Fruit fly (Drosophila melanogaster) whole organism, embryonic: ENCODE results near the gene CG3104.

Source experiments
- Atf-2 ChIP-seq: fragments of 200-800 bp; sonication (Bioruptor generic); optimal IDR thresholded peaks from 2 replicates; lab custom pipeline; 2016; ENCODE audit warnings: missing biosample characterization, missing genetic modification characterization
- CG10274 ChIP-seq: fragments of 200-800 bp; sonication (Bioruptor generic); optimal IDR thresholded peaks from 3 replicates; lab custom pipeline; 2017; ENCODE audit warnings: missing biosample characterization, mild to moderate bottlenecking, missing genetic modification characterization
- CG11247 ChIP-seq: fragments of 200-800 bp; sonication (Bioruptor generic); IDR thresholded peaks from 2 replicates; pipeline ENCODE4 v1.3.6; 2022; ENCODE audit warnings: missing biosample characterization, missing genetic modification characterization
- CG11398 ChIP-seq: fragments of 200-800 bp; sonication (Bioruptor generic); optimal IDR thresholded peaks from 2 replicates; lab custom pipeline; 2016; ENCODE audit warnings: missing biosample characterization, missing genetic modification characterization
- CG14441 ChIP-seq: fragments of 200-800 bp; sonication (Bioruptor generic); IDR thresholded peaks from 2 replicates; pipeline ENCODE4 v1.3.6; 2022; ENCODE audit warnings: missing biosample characterization, missing genetic modification characterization
- CG14667 ChIP-seq: fragments of 200-800 bp; sonication (Bioruptor generic); IDR thresholded peaks from 2 replicates; pipeline ENCODE4 v1.3.6; 2022; ENCODE audit warnings: missing biosample characterization, missing genetic modification characterization
- CG16779 ChIP-seq: fragments of 200-800 bp; sonication (Bioruptor generic); IDR thresholded peaks from 2 replicates; pipeline ENCODE4 v1.3.6; 2022; ENCODE audit warnings: missing biosample characterization, missing genetic modification characterization
- CG17328 ChIP-seq: fragments of 200-800 bp; sonication (Bioruptor generic); IDR thresholded peaks from 2 replicates; pipeline ENCODE4 v1.3.6; 2022; ENCODE audit warnings: missing biosample characterization, missing genetic modification characterization
- CG17359 ChIP-seq: fragments of 200-800 bp; sonication (Bioruptor generic); optimal IDR thresholded peaks from 3 replicates; lab custom pipeline; 2018; ENCODE audit warnings: missing biosample characterization, mild to moderate bottlenecking, missing genetic modification characterization, moderate library complexity
- CG17829 ChIP-seq: fragments of 200-800 bp; optimal IDR thresholded peaks from 2 replicates; lab custom pipeline; 2019; ENCODE audit warnings: missing biosample characterization, mild to moderate bottlenecking, missing genetic modification characterization, moderate library complexity
- CG32767 ChIP-seq: fragments of 200-800 bp; sonication (Bioruptor generic); IDR thresholded peaks from 2 replicates; pipeline ENCODE4 v1.3.6; 2022; ENCODE audit warnings: missing biosample characterization, missing genetic modification characterization
- CG43689 ChIP-seq: fragments of 200-800 bp; sonication (Bioruptor generic); IDR thresholded peaks from 2 replicates; pipeline ENCODE4 v1.3.6; 2022; ENCODE audit warnings: missing biosample characterization, missing genetic modification characterization
- CG4820 ChIP-seq: fragments of 200-800 bp; sonication (Bioruptor generic); optimal IDR thresholded peaks from 3 replicates; lab custom pipeline; 2016; ENCODE audit warnings: missing biosample characterization, missing genetic modification characterization
- CG4854 ChIP-seq: fragments of 200-800 bp; sonication (Bioruptor generic); optimal IDR thresholded peaks from 2 replicates; lab custom pipeline; 2016; ENCODE audit warnings: missing biosample characterization, missing genetic modification characterization, inconsistent platforms
- CG6689 ChIP-seq: fragments of 200-800 bp; sonication (Bioruptor generic); IDR thresholded peaks from 2 replicates; pipeline ENCODE4 v1.3.6; 2022; ENCODE audit warnings: missing biosample characterization, missing genetic modification characterization
- CG6765 ChIP-seq: fragments of 200-800 bp; sonication (Bioruptor generic); optimal IDR thresholded peaks from 3 replicates; lab custom pipeline; 2017; ENCODE audit warnings: missing biosample characterization, mild to moderate bottlenecking, missing genetic modification characterization
- CG8281 ChIP-seq: fragments of 200-800 bp; sonication (Bioruptor generic); optimal IDR thresholded peaks from 2 replicates; lab custom pipeline; 2018; ENCODE audit warnings: missing biosample characterization, mild to moderate bottlenecking, missing genetic modification characterization, moderate library complexity
- CG9932 ChIP-seq: fragments of 200-800 bp; sonication (Bioruptor generic); IDR thresholded peaks from 2 replicates; pipeline ENCODE4 v1.3.6; 2022; ENCODE audit warnings: missing biosample characterization, missing genetic modification characterization
- Deaf1 ChIP-seq: fragments of 200-800 bp; optimal IDR thresholded peaks from 3 replicates; lab custom pipeline; 2019; ENCODE audit warnings: missing biosample characterization, mild to moderate bottlenecking, missing genetic modification characterization, moderate library complexity
- Ets65A ChIP-seq: fragments of 200-800 bp; sonication (Bioruptor generic); peaks from one replicate; lab custom pipeline; 2016; ENCODE audit warnings: missing biosample characterization, missing genetic modification characterization
- Fer2 ChIP-seq: fragments of 200-800 bp; sonication (Bioruptor generic); optimal IDR thresholded peaks from 2 replicates; lab custom pipeline; 2018; ENCODE audit warnings: missing biosample characterization, mild to moderate bottlenecking, missing genetic modification characterization, moderate library complexity
- Jarid2 ChIP-seq: fragments of 200-800 bp; sonication (Bioruptor generic); optimal IDR thresholded peaks from 3 replicates; lab custom pipeline; 2017; ENCODE audit warnings: mild to moderate bottlenecking, missing biosample characterization, missing genetic modification reagents, missing genetic modification characterization
- Lim3 ChIP-seq: fragments of 200-800 bp; sonication (Bioruptor generic); IDR thresholded peaks from 2 replicates; pipeline ENCODE4 v1.3.6; 2022; ENCODE audit warnings: missing biosample characterization, missing genetic modification characterization
- NC2α ChIP-seq: fragments of 200-800 bp; sonication (Bioruptor generic); optimal IDR thresholded peaks from 2 replicates; lab custom pipeline; 2016; ENCODE audit warnings: missing biosample characterization, missing genetic modification characterization
- Rfx ChIP-seq: fragments of 200-800 bp; sonication (Bioruptor generic); IDR thresholded peaks from 2 replicates; pipeline ENCODE4 v1.3.6; 2022; ENCODE audit warnings: missing biosample characterization, missing genetic modification characterization
- Spps ChIP-seq: fragments of 200-800 bp; sonication (Bioruptor generic); optimal IDR thresholded peaks from 2 replicates; lab custom pipeline; 2018; ENCODE audit warnings: missing biosample characterization, mild to moderate bottlenecking, missing genetic modification characterization
- Sry-β ChIP-seq: fragments of 200-800 bp; sonication (Bioruptor generic); optimal IDR thresholded peaks from 2 replicates; lab custom pipeline; 2018; ENCODE audit warnings: missing biosample characterization, mild to moderate bottlenecking, missing genetic modification characterization, moderate library complexity
- TFAM ChIP-seq: fragments of 200-800 bp; sonication (Bioruptor generic); optimal IDR thresholded peaks from 2 replicates; lab custom pipeline; 2017; ENCODE audit warnings: missing biosample characterization, missing genetic modification characterization, inconsistent platforms
- Xbp1 ChIP-seq: fragments of 200-800 bp; sonication (Bioruptor generic); optimal IDR thresholded peaks from 3 replicates; lab custom pipeline; 2016; ENCODE audit warnings: missing biosample characterization, mild to moderate bottlenecking, missing genetic modification characterization
- al ChIP-seq: fragments of 200-800 bp; sonication (Bioruptor generic); IDR thresholded peaks from 2 replicates; pipeline ENCODE4 v1.3.6; 2022; ENCODE audit warnings: missing biosample characterization, missing genetic modification characterization
- ase ChIP-seq: fragments of 200-800 bp; sonication (Bioruptor generic); IDR thresholded peaks from 3 replicates; pipeline ENCODE4 v1.3.6; 2022; ENCODE audit warnings: missing biosample characterization, missing genetic modification characterization
- bcd ChIP-seq: fragments of 200-800 bp; sonication (Bioruptor generic); optimal IDR thresholded peaks from 2 replicates; lab custom pipeline; 2017; ENCODE audit warnings: missing biosample characterization, mild to moderate bottlenecking, missing genetic modification characterization
- bowl ChIP-seq: fragments of 200-800 bp; sonication (Bioruptor generic); IDR thresholded peaks from 2 replicates; pipeline ENCODE4 v1.3.6; 2022; ENCODE audit warnings: missing biosample characterization, missing genetic modification characterization
- crol ChIP-seq: fragments of 200-800 bp; sonication (Bioruptor generic); IDR thresholded peaks from 2 replicates; pipeline ENCODE4 v1.3.6; 2022; ENCODE audit warnings: missing biosample characterization, missing genetic modification characterization
- da ChIP-seq: fragments of 200-800 bp; sonication (Bioruptor generic); optimal IDR thresholded peaks from 2 replicates; lab custom pipeline; 2016; ENCODE audit warnings: missing biosample characterization, missing genetic modification characterization
- dmrt99B ChIP-seq: fragments of 200-800 bp; sonication (Bioruptor generic); optimal IDR thresholded peaks from 2 replicates; lab custom pipeline; 2018; ENCODE audit warnings: missing biosample characterization, mild to moderate bottlenecking, missing genetic modification characterization, moderate library complexity
- fd102C ChIP-seq: fragments of 200-800 bp; sonication (Bioruptor generic); optimal IDR thresholded peaks from 2 replicates; lab custom pipeline; 2018; ENCODE audit warnings: missing biosample characterization, mild to moderate bottlenecking, missing genetic modification characterization, moderate library complexity
- gcm2 ChIP-seq: fragments of 200-800 bp; sonication (Bioruptor generic); optimal IDR thresholded peaks from 2 replicates; lab custom pipeline; 2016; ENCODE audit warnings: missing biosample characterization, missing genetic modification characterization
- jing ChIP-seq: fragments of 200-800 bp; sonication (Bioruptor generic); optimal IDR thresholded peaks from 2 replicates; lab custom pipeline; 2018; ENCODE audit warnings: missing biosample characterization, mild to moderate bottlenecking, missing genetic modification characterization
- jumu ChIP-seq: fragments of 200-800 bp; sonication (Bioruptor generic); optimal IDR thresholded peaks from 3 replicates; lab custom pipeline; 2016; ENCODE audit warnings: missing biosample characterization, missing genetic modification characterization
- ken ChIP-seq: fragments of 200-800 bp; sonication (Bioruptor generic); IDR thresholded peaks from 3 replicates; pipeline ENCODE4 v1.3.6; 2022; ENCODE audit warnings: missing biosample characterization, missing genetic modification characterization
- kni ChIP-seq: fragments of 200-800 bp; sonication (Bioruptor generic); optimal IDR thresholded peaks from 3 replicates; lab custom pipeline; 2017; ENCODE audit warnings: mild to moderate bottlenecking, missing biosample characterization, missing genetic modification reagents, missing genetic modification characterization
- onecut ChIP-seq: fragments of 200-800 bp; sonication (Bioruptor generic); IDR thresholded peaks from 2 replicates; pipeline ENCODE4 v1.3.6; 2022; ENCODE audit warnings: missing biosample characterization, missing genetic modification characterization
- pan ChIP-seq, 4 experiments: fragments of >200 bp in 3 of 4; fragments of 200-800 bp in 1 of 4; sonication (Bioruptor generic) in 1 of 4; optimal IDR thresholded peaks in 3 of 4; IDR thresholded peaks in 1 of 4; 2 replicates each; pipeline versions ENCODE4 v1.3.6 to Lab custom; 2017 to 2022; ENCODE audit warnings: missing biosample characterization in 2 of 4, missing genetic modification characterization in 2 of 4, mixed read lengths in 1 of 4
- shn ChIP-seq: fragments of 200-800 bp; sonication (Bioruptor generic); optimal IDR thresholded peaks from 3 replicates; lab custom pipeline; 2016; ENCODE audit warnings: missing biosample characterization, missing genetic modification characterization
- slp2 ChIP-seq: fragments of 200-800 bp; sonication (Bioruptor generic); optimal IDR thresholded peaks from 2 replicates; lab custom pipeline; 2016; ENCODE audit warnings: missing biosample characterization, missing genetic modification characterization
- sr ChIP-seq: fragments of 200-800 bp; sonication (Bioruptor generic); IDR thresholded peaks from 3 replicates; pipeline ENCODE4 v1.3.6; 2022; ENCODE audit warnings: missing biosample characterization, missing genetic modification characterization
- sug ChIP-seq: fragments of 200-800 bp; optimal IDR thresholded peaks from 2 replicates; lab custom pipeline; 2019; ENCODE audit warnings: missing biosample characterization, mild to moderate bottlenecking, missing genetic modification characterization, moderate library complexity
- twi ChIP-seq: fragments of 200-800 bp; optimal IDR thresholded peaks from 2 replicates; lab custom pipeline; 2019; ENCODE audit warnings: missing biosample characterization, mild to moderate bottlenecking, missing genetic modification characterization, moderate library complexity
- unpg ChIP-seq: fragments of 200-800 bp; sonication (Bioruptor generic); optimal IDR thresholded peaks from 3 replicates; lab custom pipeline; 2018; ENCODE audit warnings: missing biosample characterization, mild to moderate bottlenecking, missing genetic modification characterization, moderate library complexity
- usp ChIP-seq: fragments of >200 bp; optimal IDR thresholded peaks from 2 replicates; lab custom pipeline; 2017; ENCODE audit warnings: missing biosample characterization, missing genetic modification characterization
- vnd ChIP-seq: fragments of 200-800 bp; sonication (Bioruptor generic); IDR thresholded peaks from 3 replicates; pipeline ENCODE4 v1.3.6; 2022; ENCODE audit warnings: missing biosample characterization, missing genetic modification characterization; ENCODE audit not compliant: partially characterized antibody

The CG3104 gene

dm6 chr2L:2799909-2800478 lies 55.6 kb downstream of the CG3104 start, which contains the start of gene Syt1 (continued):
- no peak for TF ChIP-seq Lim3 (GFP tag; lab: Robert Waterston, UW)
- no peak for TF ChIP-seq unpg (GFP tag; lab: Kevin White, UChicago)
- TF ChIP-seq slp2 (GFP tag; lab: Kevin White, UChicago) = no peak
- no peak for TF ChIP-seq CG17829 (tag; lab: Kevin White, UChicago)
- TF ChIP-seq CG11398 = no peak
- no peak for TF ChIP-seq TFAM
- no peak for TF ChIP-seq CG4820 (GFP tag; lab: Kevin White, UChicago)
- TF ChIP-seq Ets65A (GFP tag; lab: Kevin White, UChicago) = peak; percentile 84
- no peak for TF ChIP-seq da (GFP tag; lab: Kevin White, UChicago)
- TF ChIP-seq pan (optimal IDR thresholded peaks at IDR 0.05; lab: Kevin White, UChicago) = no peak
- TF ChIP-seq pan (GFP tag; optimal IDR thresholded peaks at IDR 0.05 in 1 of 2, IDR thresholded peaks at IDR 0.05 in 1 of 2) = no peak
- TF ChIP-seq crol (GFP tag; lab: Robert Waterston, UW) = peak; percentile 86
- TF ChIP-seq Spps (tag; lab: Kevin White, UChicago) = no peak
- 0 out of 3 replicates have a peak, but pooled peaks have one; percentile 18 for TF ChIP-seq ase (GFP tag; lab: Robert Waterston, UW)
- TF ChIP-seq sug (tag; lab: Kevin White, UChicago) = no peak
- no peak for TF ChIP-seq jumu
- TF ChIP-seq Fer2 (tag; lab: Kevin White, UChicago) = no peak
- TF ChIP-seq CG43689 (GFP tag; lab: Robert Waterston, UW) = no peak
- TF ChIP-seq NC2α (GFP tag; lab: Kevin White, UChicago) = no peak
- TF ChIP-seq onecut (GFP tag; lab: Robert Waterston, UW) = peak; percentile 99
- TF ChIP-seq CG9932 (GFP tag; lab: Robert Waterston, UW) = peak; percentile 35; the same call in 1 of the 2 replicates
- no peak for TF ChIP-seq al (GFP tag; lab: Robert Waterston, UW)
- no peak for TF ChIP-seq CG14441 (GFP tag; lab: Robert Waterston, UW)
- TF ChIP-seq ken (GFP tag; lab: Robert Waterston, UW) = no peak
- TF ChIP-seq kni (GFP tag; lab: Kevin White, UChicago) = no peak
- TF ChIP-seq usp (GFP tag; lab: Kevin White, UChicago) = no peak
- no peak for TF ChIP-seq CG14667
- no peak for TF ChIP-seq shn (GFP tag; lab: Kevin White, UChicago)
- TF ChIP-seq twi (tag; lab: Kevin White, UChicago) = no peak
- TF ChIP-seq CG32767 = no peak
- TF ChIP-seq CG17359 (tag; lab: Kevin White, UChicago) = no peak
- TF ChIP-seq sr (GFP tag; lab: Robert Waterston, UW) = no peak
- TF ChIP-seq Atf-2 (GFP tag; lab: Kevin White, UChicago) = no peak
- TF ChIP-seq Xbp1 (GFP tag; lab: Kevin White, UChicago) = no peak
- TF ChIP-seq Jarid2 = no peak
- no peak for TF ChIP-seq bcd (GFP tag; lab: Kevin White, UChicago)
- TF ChIP-seq CG17328 (GFP tag; lab: Robert Waterston, UW) = no peak
- TF ChIP-seq dmrt99B (tag; lab: Kevin White, UChicago) = no peak
- no peak for TF ChIP-seq Rfx (GFP tag; lab: Robert Waterston, UW)
- no peak for TF ChIP-seq CG6765 (GFP tag; lab: Kevin White, UChicago)
- no peak for TF ChIP-seq vnd (GFP tag; lab: Robert Waterston, UW)
- peak; percentile 84 for TF ChIP-seq CG10274 (GFP tag; lab: Kevin White, UChicago)
- TF ChIP-seq CG4854 = no peak
- no peak for TF ChIP-seq bowl (GFP tag; lab: Robert Waterston, UW)
- TF ChIP-seq CG8281 = no peak
- peak; percentile 20 for TF ChIP-seq Deaf1 (tag; lab: Kevin White, UChicago)
- TF ChIP-seq gcm2 (GFP tag; lab: Kevin White, UChicago) = no peak
- TF ChIP-seq jing (GFP tag; lab: Kevin White, UChicago) = no peak
- no peak for TF ChIP-seq CG6689 (GFP tag; lab: Robert Waterston, UW)
- TF ChIP-seq Sry-β (GFP tag; lab: Kevin White, UChicago) = no peak
- TF ChIP-seq fd102C (GFP tag; lab: Kevin White, UChicago) = no peak
- 0 out of 2 replicates have a peak, but pooled peaks have one; percentile 32 for TF ChIP-seq CG16779
- no peak for TF ChIP-seq CG11247 (GFP tag; lab: Robert Waterston, UW)
